Worm (Caenorhabditis elegans) whole organism, young adult: ENCODE results near the gene nhr-20.

Source experiments
- B0035.1 ChIP-seq: sonication (generic microtip); optimal IDR thresholded peaks from 2 replicates; lab custom pipeline; 2016; ENCODE audit warnings: missing genetic modification characterization, mild to moderate bottlenecking, missing compliant biosample characterization, missing genotype, missing genetic modification reagents
- B0336.3 ChIP-seq: fragments of 200-800 bp; sonication (Bioruptor generic); IDR thresholded peaks from 2 replicates; pipeline ENCODE4 v1.3.6; 2022; ENCODE audit warnings: missing genetic modification characterization, missing compliant biosample characterization
- C06A6.2 ChIP-seq: fragments of 200-800 bp; sonication (Bioruptor generic); conservative IDR thresholded peaks from 2 replicates; pipeline ENCODE4 v1.3.6; 2022; ENCODE audit warnings: missing genetic modification characterization, missing compliant biosample characterization
- C17E4.6 ChIP-seq: fragments of 200-800 bp; sonication (Bioruptor generic); IDR thresholded peaks from 2 replicates; pipeline ENCODE4 v1.3.6; 2022; ENCODE audit warnings: missing genetic modification reagents, missing genetic modification characterization, missing compliant biosample characterization
- D2030.7 ChIP-seq: fragments of 200-800 bp; sonication (Bioruptor generic); IDR thresholded peaks from 2 replicates; pipeline ENCODE4 v1.3.6; 2022; ENCODE audit warnings: missing genetic modification reagents, missing genetic modification characterization, missing compliant biosample characterization
- F33H1.4 ChIP-seq: fragments of 200-800 bp; sonication (Bioruptor generic); IDR thresholded peaks from 2 replicates; pipeline ENCODE4 v1.3.6; 2022; ENCODE audit warnings: missing genetic modification reagents, missing genetic modification characterization, missing compliant biosample characterization
- F37B4.10 ChIP-seq: fragments of 200-800 bp; sonication (Bioruptor generic); IDR thresholded peaks from 2 replicates; pipeline ENCODE4 v1.3.6; 2022; ENCODE audit warnings: missing genetic modification characterization, missing compliant biosample characterization
- F49E8.2 ChIP-seq: sonication (generic microtip); optimal IDR thresholded peaks from 3 replicates; lab custom pipeline; 2017; ENCODE audit warnings: missing genetic modification characterization, mild to moderate bottlenecking, missing compliant biosample characterization, antibody characterized with exemption, moderate library complexity; ENCODE audit not compliant: insufficient read depth
- F52B5.7 ChIP-seq: sonication (generic microtip); optimal IDR thresholded peaks from 2 replicates; lab custom pipeline; 2016; ENCODE audit warnings: mild to moderate bottlenecking, missing genetic modification characterization, missing compliant biosample characterization
- F57C9.4 ChIP-seq: sonication (generic microtip); optimal IDR thresholded peaks from 2 replicates; lab custom pipeline; 2017; ENCODE audit warnings: mild to moderate bottlenecking, missing genetic modification characterization, missing compliant biosample characterization
- K11D2.4 ChIP-seq: fragments of 200-800 bp; sonication (Bioruptor generic); IDR thresholded peaks from 2 replicates; pipeline ENCODE4 v1.3.6; 2022; ENCODE audit warnings: missing genetic modification reagents, missing genetic modification characterization, missing compliant biosample characterization
- K12H6.12 ChIP-seq: fragments of 200-800 bp; sonication (Bioruptor generic); optimal IDR thresholded peaks from 2 replicates; lab custom pipeline; 2018; ENCODE audit warnings: mild to moderate bottlenecking, missing genetic modification characterization, missing compliant biosample characterization
- T26A5.8 ChIP-seq: sonication (generic microtip); optimal IDR thresholded peaks from 2 replicates; lab custom pipeline; 2016; ENCODE audit warnings: missing genetic modification characterization, missing compliant biosample characterization
- Y79H2A.3 ChIP-seq: fragments of 200-800 bp; sonication (Bioruptor generic); conservative IDR thresholded peaks from 2 replicates; pipeline ENCODE4 v1.3.6; 2022; ENCODE audit warnings: missing genetic modification reagents, missing genetic modification characterization, missing compliant biosample characterization
- atf-7 ChIP-seq: sonication (generic microtip); optimal IDR thresholded peaks from 2 replicates; lab custom pipeline; 2017; ENCODE audit warnings: mild to moderate bottlenecking, missing genetic modification characterization, missing compliant biosample characterization
- athp-1 ChIP-seq: sonication (generic microtip); optimal IDR thresholded peaks from 2 replicates; lab custom pipeline; 2017; ENCODE audit warnings: mild to moderate bottlenecking, missing genetic modification characterization, missing compliant biosample characterization
- attf-3 ChIP-seq: fragments of 200-800 bp; sonication (Bioruptor generic); conservative IDR thresholded peaks from 2 replicates; pipeline ENCODE4 v1.3.6; 2022; ENCODE audit warnings: missing genetic modification reagents, missing genetic modification characterization, missing compliant biosample characterization
- attf-5 ChIP-seq: fragments of 200-800 bp; sonication (Bioruptor generic); optimal IDR thresholded peaks from 2 replicates; lab custom pipeline; 2018; ENCODE audit warnings: mild to moderate bottlenecking, missing genetic modification characterization, missing compliant biosample characterization
- attf-6 ChIP-seq: fragments of 200-800 bp; sonication (Bioruptor generic); IDR thresholded peaks from 2 replicates; pipeline ENCODE4 v1.3.6; 2022; ENCODE audit warnings: missing genetic modification reagents, missing genetic modification characterization, missing compliant biosample characterization
- bed-2 ChIP-seq: fragments of 200-800 bp; sonication (Bioruptor generic); IDR thresholded peaks from 2 replicates; pipeline ENCODE4 v1.3.6; 2022; ENCODE audit warnings: missing genetic modification reagents, missing genetic modification characterization, missing compliant biosample characterization
- ceh-79 ChIP-seq: sonication (generic microtip); optimal IDR thresholded peaks from 2 replicates; lab custom pipeline; 2017; ENCODE audit warnings: mild to moderate bottlenecking, missing genetic modification characterization, missing compliant biosample characterization
- chd-7 ChIP-seq: sonication (generic microtip); optimal IDR thresholded peaks from 2 replicates; lab custom pipeline; 2016; ENCODE audit warnings: mild to moderate bottlenecking, missing genetic modification characterization, moderate library complexity, missing compliant biosample characterization
- dox-1 ChIP-seq: fragments of 200-800 bp; sonication (Bioruptor generic); IDR thresholded peaks from 2 replicates; pipeline ENCODE4 v1.3.6; 2022; ENCODE audit warnings: missing genetic modification reagents, missing genetic modification characterization, missing compliant biosample characterization
- efl-1 ChIP-seq: fragments of 150-350 bp; optimal IDR thresholded peaks from 2 replicates; lab custom pipeline; 2014; ENCODE audit warnings: missing biosample characterization, missing genetic modification reagents, missing genetic modification characterization
- egl-18 ChIP-seq: fragments of 200-800 bp; sonication (Bioruptor generic); IDR thresholded peaks from 2 replicates; pipeline ENCODE4 v1.3.6; 2022; ENCODE audit warnings: missing genetic modification reagents, missing genetic modification characterization, missing compliant biosample characterization
- gei-17 ChIP-seq: fragments of 200-800 bp; sonication (Bioruptor generic); optimal IDR thresholded peaks from 2 replicates; lab custom pipeline; 2018; ENCODE audit warnings: mild to moderate bottlenecking, missing genetic modification characterization, missing compliant biosample characterization
- hlh-12 ChIP-seq: sonication (generic microtip); optimal IDR thresholded peaks from 2 replicates; lab custom pipeline; 2016; ENCODE audit warnings: missing genetic modification characterization, missing compliant biosample characterization
- hsf-1 ChIP-seq: fragments of 200-800 bp; sonication (Bioruptor generic); IDR thresholded peaks from 2 replicates; pipeline ENCODE4 v1.3.6; 2022; ENCODE audit warnings: missing genetic modification reagents, missing genetic modification characterization, missing compliant biosample characterization
- let-607 ChIP-seq, 2 experiments: fragments of 200-800 bp in 1 of 2; sonication (Bioruptor generic) in 1 of 2; sonication (generic microtip) in 1 of 2; optimal IDR thresholded peaks; 2 replicates each; lab custom pipeline; 2016 to 2018; ENCODE audit warnings: mild to moderate bottlenecking in 2 of 2, missing compliant biosample characterization in 2 of 2, missing genetic modification characterization in 2 of 2, moderate library complexity in 2 of 2, missing genotype in 1 of 2
- lin-54 ChIP-seq: fragments of 200-800 bp; sonication (Bioruptor generic); optimal IDR thresholded peaks from 2 replicates; lab custom pipeline; 2018; ENCODE audit warnings: mild to moderate bottlenecking, missing genetic modification characterization, missing compliant biosample characterization
- madf-3 ChIP-seq: fragments of 200-800 bp; sonication (Bioruptor generic); IDR thresholded peaks from 2 replicates; pipeline ENCODE4 v1.3.6; 2022; ENCODE audit warnings: missing genetic modification reagents, missing genetic modification characterization, missing compliant biosample characterization
- madf-8 ChIP-seq: fragments of 200-800 bp; sonication (Bioruptor generic); conservative IDR thresholded peaks from 2 replicates; pipeline ENCODE4 v1.3.6; 2022; ENCODE audit warnings: missing genetic modification reagents, missing genetic modification characterization, missing compliant biosample characterization
- mcd-1 ChIP-seq: fragments of 200-800 bp; sonication (Bioruptor generic); IDR thresholded peaks from 2 replicates; pipeline ENCODE4 v1.3.6; 2022; ENCODE audit warnings: missing genetic modification reagents, missing genetic modification characterization, missing compliant biosample characterization
- nfya-2 ChIP-seq: fragments of 200-800 bp; sonication (Bioruptor generic); IDR thresholded peaks from 2 replicates; pipeline ENCODE4 v1.3.6; 2022; ENCODE audit warnings: missing genetic modification reagents, missing genetic modification characterization, missing compliant biosample characterization
- nfyb-1 ChIP-seq: fragments of 200-800 bp; sonication (Bioruptor generic); IDR thresholded peaks from 2 replicates; pipeline ENCODE4 v1.3.6; 2022; ENCODE audit warnings: missing genetic modification reagents, missing genetic modification characterization, missing compliant biosample characterization
- nhr-27 ChIP-seq: fragments of 200-800 bp; sonication (Bioruptor generic); optimal IDR thresholded peaks from 2 replicates; lab custom pipeline; 2018; ENCODE audit warnings: mild to moderate bottlenecking, missing genetic modification characterization, moderate library complexity, missing compliant biosample characterization
- rec-8 ChIP-seq, 2 experiments: sonication (generic microtip); optimal IDR thresholded peaks; 2 replicates each; lab custom pipeline; 2016; ENCODE audit warnings: mild to moderate bottlenecking in 2 of 2, missing genetic modification characterization in 2 of 2, missing genetic modification reagents in 2 of 2, missing genotype in 2 of 2, missing biosample characterization in 1 of 2, missing compliant biosample characterization in 1 of 2, moderate library complexity in 1 of 2
- repo-1 ChIP-seq: sonication (generic microtip); optimal IDR thresholded peaks from 2 replicates; lab custom pipeline; 2017; ENCODE audit warnings: mild to moderate bottlenecking, missing genetic modification characterization, missing compliant biosample characterization
- rpc-1 ChIP-seq, 2 experiments: fragments of 150-350 bp in 1 of 2; sonication (generic microtip) in 1 of 2; optimal IDR thresholded peaks; 2 replicates each; lab custom pipeline; 2014 to 2018; ENCODE audit warnings: missing biosample characterization in 1 of 2, missing genetic modification characterization in 1 of 2, missing genetic modification reagents in 1 of 2, missing genotype in 1 of 2
- snpc-1.3 ChIP-seq: sonication (generic microtip); optimal IDR thresholded peaks from 2 replicates; lab custom pipeline; 2017; ENCODE audit warnings: missing genetic modification characterization, mild to moderate bottlenecking, missing compliant biosample characterization, antibody characterized with exemption, moderate library complexity, missing genotype, missing genetic modification reagents; ENCODE audit not compliant: insufficient read depth
- tbp1 ChIP-seq: fragments of 200-800 bp; sonication (Bioruptor generic); optimal IDR thresholded peaks from 2 replicates; lab custom pipeline; 2018; ENCODE audit warnings: mild to moderate bottlenecking, missing genetic modification characterization, missing compliant biosample characterization
- tlf-1 ChIP-seq: fragments of 200-800 bp; sonication (Bioruptor generic); optimal IDR thresholded peaks from 2 replicates; lab custom pipeline; 2018; ENCODE audit warnings: mild to moderate bottlenecking, missing genetic modification characterization, missing compliant biosample characterization
- ztf-22 ChIP-seq: fragments of 200-800 bp; sonication (Bioruptor generic); optimal IDR thresholded peaks from 2 replicates; lab custom pipeline; 2018; ENCODE audit warnings: mild to moderate bottlenecking, missing genetic modification characterization, moderate library complexity, missing compliant biosample characterization
- ztf-6 ChIP-seq: fragments of 200-800 bp; sonication (Bioruptor generic); IDR thresholded peaks from 2 replicates; pipeline ENCODE4 v1.3.6; 2022; ENCODE audit warnings: missing genetic modification reagents, missing genetic modification characterization, missing compliant biosample characterization

The nhr-20 gene

DNA sequence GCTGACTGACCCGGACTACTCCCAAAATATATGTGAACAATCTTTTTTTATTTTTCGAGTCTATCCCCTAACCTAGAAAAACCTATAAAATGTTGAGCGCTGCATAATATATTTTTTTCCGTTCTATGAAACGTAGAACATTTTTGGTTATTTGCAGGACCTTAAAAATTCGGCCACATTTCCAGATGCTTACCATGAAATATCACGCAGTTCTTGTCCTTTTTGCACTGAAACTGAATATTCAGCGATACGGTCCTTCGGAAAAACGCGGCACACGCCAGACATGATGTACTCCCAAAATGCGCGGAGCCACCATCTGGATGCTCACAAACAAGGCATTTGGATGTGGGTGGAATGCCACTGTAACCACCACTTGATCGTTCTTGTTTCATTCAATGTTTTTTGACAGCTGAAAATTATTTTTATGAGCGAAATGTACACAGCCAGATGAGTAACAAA is at the start of gene nhr-20:
Gene nhr-20, minus strand, starts transcription at position 409 of the 459 bp plus-strand sequence.
- TF ChIP-seq B0035.1 (tag; lab: Kevin White, UChicago) (no peak), ztf-6 (GFP tag; lab: Robert Waterston, UW) (no peak), C17E4.6 (GFP tag; lab: Robert Waterston, UW) (no peak), Y79H2A.3 (GFP tag; lab: Robert Waterston, UW) (no peak), efl-1 (no peak), B0336.3 (GFP tag; lab: Robert Waterston, UW) (no peak), snpc-1.3 (tag; lab: Kevin White, UChicago) (no peak), madf-3 (GFP tag; lab: Robert Waterston, UW) (no peak), egl-18 (GFP tag; lab: Robert Waterston, UW) (no peak), tbp1 (GFP tag; lab: Kevin White, UChicago) (no peak), athp-1 (tag; lab: Kevin White, UChicago) (no peak), tlf-1 (GFP tag; lab: Kevin White, UChicago) (no peak), atf-7 (tag; lab: Kevin White, UChicago) (no peak), nhr-27 (tag; lab: Kevin White, UChicago) (no peak), dox-1 (GFP tag; lab: Robert Waterston, UW) (no peak), madf-8 (GFP tag; lab: Robert Waterston, UW) (no peak), K11D2.4 (GFP tag; lab: Robert Waterston, UW) (no peak)

DNA sequence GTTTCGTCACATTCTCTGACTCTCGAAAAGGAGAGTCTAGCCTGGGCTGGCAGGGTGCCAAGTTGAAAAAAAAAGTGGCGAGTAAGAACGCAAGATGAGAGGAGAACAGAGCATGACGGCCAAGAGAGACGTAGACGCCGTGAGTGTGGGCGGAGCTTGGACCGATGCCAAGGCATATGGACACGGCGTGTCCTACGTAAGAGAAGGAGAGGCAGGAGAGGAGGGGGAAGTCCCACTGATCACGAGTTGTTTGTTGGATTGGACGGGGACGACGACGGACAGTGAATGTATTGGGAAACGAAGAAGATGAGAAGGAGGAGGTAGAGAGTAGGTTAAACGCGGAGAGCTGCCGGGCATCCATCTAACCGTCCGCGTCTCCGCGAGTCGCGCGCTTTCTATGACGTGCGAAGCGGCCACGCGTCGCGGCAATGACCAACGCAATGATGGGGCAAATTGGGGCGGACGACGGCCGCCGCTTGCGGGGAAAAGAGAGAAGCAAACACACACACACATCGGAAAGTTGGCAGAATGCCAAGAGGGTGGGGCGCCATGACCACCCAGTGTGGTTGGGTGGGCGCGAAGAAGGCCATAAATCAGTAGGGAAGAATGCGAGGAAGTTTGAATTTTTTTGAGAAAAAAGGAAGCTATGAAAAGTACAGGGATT is 49.1 kb upstream of the nhr-20 start:
- TF ChIP-seq K12H6.12 (tag; lab: Kevin White, UChicago): peak; percentile 99
- TF ChIP-seq nfyb-1 (GFP tag; lab: Robert Waterston, UW): peak; percentile 98
- TF ChIP-seq mcd-1: peak; percentile 90
- TF ChIP-seq attf-3 (GFP tag; lab: Robert Waterston, UW): no peak
- no peak for TF ChIP-seq rpc-1 (optimal IDR thresholded peaks at IDR 0.05; lab: Kevin White, UChicago)
- TF ChIP-seq rpc-1 (tag; optimal IDR thresholded peaks at IDR 0.05; lab: Kevin White, UChicago): no peak
- peak; percentile 99 for TF ChIP-seq ztf-22 (GFP tag; lab: Kevin White, UChicago)
- no peak for TF ChIP-seq T26A5.8 (tag; lab: Kevin White, UChicago)
- TF ChIP-seq repo-1: peak; percentile 94
- TF ChIP-seq F52B5.7 (tag; lab: Kevin White, UChicago): peak; percentile 68
- TF ChIP-seq bed-2 (GFP tag; lab: Robert Waterston, UW): peak; percentile 41; the same call in 1 of the 2 replicates
- peak; percentile 95 for TF ChIP-seq tlf-1 (GFP tag; lab: Kevin White, UChicago)
- no peak for TF ChIP-seq efl-1
- peak; percentile 98 for TF ChIP-seq attf-5 (GFP tag; lab: Kevin White, UChicago)
- no peak for TF ChIP-seq rec-8 (tag; optimal IDR thresholded peaks at IDR 0.05; lab: Kevin White, UChicago)
- no peak for TF ChIP-seq F49E8.2
- no peak for TF ChIP-seq F37B4.10 (GFP tag; lab: Robert Waterston, UW)
- peak; percentile 96 for TF ChIP-seq K11D2.4 (GFP tag; lab: Robert Waterston, UW)
- peak; percentile 96 for TF ChIP-seq athp-1 (tag; lab: Kevin White, UChicago)
- no peak for TF ChIP-seq attf-6 (GFP tag; lab: Robert Waterston, UW)
- peak; percentile 94 for TF ChIP-seq gei-17 (GFP tag; lab: Kevin White, UChicago)
- TF ChIP-seq atf-7 (tag; lab: Kevin White, UChicago): peak; percentile 100
- TF ChIP-seq tbp1 (GFP tag; lab: Kevin White, UChicago): peak; percentile 72
- peak; percentile 93 to 95 for TF ChIP-seq let-607 (tag; optimal IDR thresholded peaks at IDR 0.05; lab: Kevin White, UChicago)
- peak; percentile 99 for TF ChIP-seq C06A6.2 (GFP tag; lab: Robert Waterston, UW)
- no peak for TF ChIP-seq nfya-2
- no peak for TF ChIP-seq hlh-12 (tag; lab: Kevin White, UChicago)
- 0 out of 2 replicates have a peak, but pooled peaks have one; percentile 29 for TF ChIP-seq hsf-1 (GFP tag; lab: Robert Waterston, UW)
- peak; percentile 31 for TF ChIP-seq F33H1.4 (GFP tag; lab: Robert Waterston, UW)
- peak; percentile 82 for TF ChIP-seq lin-54 (GFP tag; lab: Kevin White, UChicago)
- no peak for TF ChIP-seq ceh-79
- TF ChIP-seq chd-7 (tag; lab: Kevin White, UChicago): peak; percentile 100
- TF ChIP-seq D2030.7 (GFP tag; lab: Robert Waterston, UW): no peak
- TF ChIP-seq F57C9.4 (tag; lab: Kevin White, UChicago): no peak
- TF ChIP-seq C17E4.6 (GFP tag; lab: Robert Waterston, UW): peak; percentile 52; the same call in 1 of the 2 replicates
